Fruit fly (Drosophila melanogaster): Measurements from ENCODE around the gene CG33189.

DNA sequence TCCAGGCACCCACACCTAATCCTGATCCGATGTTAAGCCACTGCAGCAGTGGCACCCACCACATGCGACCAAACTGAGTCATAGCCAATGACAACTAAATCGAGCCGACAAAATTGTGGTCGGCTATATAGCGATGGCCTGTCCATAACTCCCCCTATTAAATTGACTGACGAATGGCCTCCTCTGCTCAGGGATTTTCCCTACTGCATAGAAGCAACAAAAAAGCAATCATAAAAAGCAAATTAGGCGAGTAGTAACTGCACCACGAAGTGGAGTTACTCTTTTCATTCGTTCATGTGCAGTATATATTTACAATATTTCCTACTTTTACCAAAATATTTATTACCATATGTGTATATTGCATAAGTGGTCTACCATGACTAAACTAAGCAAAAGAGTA is 8.0 kb downstream of the CG33189 start, which contains the start of gene CG13318:
- no peak for TF ChIP-seq acj6 (GFP tag; optimal IDR thresholded peaks at IDR 0.05)
- TF ChIP-seq Hr39 (GFP tag; optimal IDR thresholded peaks at IDR 0.05) = no peak
- no peak for TF ChIP-seq CG7368 (GFP tag; optimal IDR thresholded peaks at IDR 0.05)
- TF ChIP-seq net (GFP tag; optimal IDR thresholded peaks at IDR 0.05) = no peak
- TF ChIP-seq salr (GFP tag; optimal IDR thresholded peaks at IDR 0.05) = no peak

Data from whole organism, prepupa.